Worm (Caenorhabditis elegans): ENCODE measurements around the gene cyp-31A2.

ce11 chrIV:11452928-11453327, 49.2 kb downstream of the cyp-31A2 start:
- TF ChIP-seq nfya-1 (tag; optimal IDR thresholded peaks at IDR 0.05): no peak
- TF ChIP-seq ttx-3 (tag; optimal IDR thresholded peaks at IDR 0.05): no peak
- no peak for TF ChIP-seq elt-4 (tag; optimal IDR thresholded peaks at IDR 0.05)
- TF ChIP-seq pax-1 (tag; optimal IDR thresholded peaks at IDR 0.05): no peak
- no peak for TF ChIP-seq rnt-1 (tag; optimal IDR thresholded peaks at IDR 0.05)
- TF ChIP-seq nhr-11 (tag; optimal IDR thresholded peaks at IDR 0.05): no peak
- no peak for TF ChIP-seq unc-3 (GFP tag; conservative IDR thresholded peaks at IDR 0.05)
- TF ChIP-seq unc-3 (tag; optimal IDR thresholded peaks at IDR 0.05): no peak
- no peak for TF ChIP-seq npax-4 (tag; optimal IDR thresholded peaks at IDR 0.05)
- no peak for TF ChIP-seq K09A11.1 (tag; optimal IDR thresholded peaks at IDR 0.05; ENCODE audit: insufficient read depth)
- TF ChIP-seq sox-4 (tag; optimal IDR thresholded peaks at IDR 0.05): no peak
- no peak for TF ChIP-seq tbx-7 (tag; optimal IDR thresholded peaks at IDR 0.05)
- TF ChIP-seq zip-5 (tag; optimal IDR thresholded peaks at IDR 0.05): no peak
